Fruit fly (Drosophila melanogaster) whole organism, prepupa: Measurements from ENCODE around the gene Or74a.

Source experiments
- Blimp-1 ChIP-seq: fragments of 200-800 bp; sonication (Bioruptor generic); optimal IDR thresholded peaks from 3 replicates; lab custom pipeline; 2017; ENCODE audit warnings: missing biosample characterization, missing genetic modification characterization, mild to moderate bottlenecking, moderate library complexity, missing genetic modification reagents
- CG10631 ChIP-seq: fragments of 200-800 bp; sonication (Bioruptor generic); optimal IDR thresholded peaks from 2 replicates; lab custom pipeline; 2016; ENCODE audit warnings: missing biosample characterization, missing genetic modification characterization
- CG11294 ChIP-seq: fragments of 200-800 bp; sonication (Bioruptor generic); IDR thresholded peaks from 2 replicates; pipeline ENCODE4 v1.3.6; 2022; ENCODE audit warnings: missing biosample characterization, missing genetic modification characterization
- CG11762 ChIP-seq: fragments of 200-800 bp; sonication (Bioruptor generic); optimal IDR thresholded peaks from 3 replicates; lab custom pipeline; 2016; ENCODE audit warnings: missing biosample characterization, missing genetic modification characterization; ENCODE audit not compliant: insufficient read depth
- CG11902 ChIP-seq: fragments of 200-800 bp; sonication (Bioruptor generic); optimal IDR thresholded peaks from 3 replicates; lab custom pipeline; 2016; ENCODE audit warnings: missing biosample characterization, missing genetic modification characterization
- CG15336 ChIP-seq: fragments of 200-800 bp; sonication (Bioruptor generic); IDR thresholded peaks from 2 replicates; pipeline ENCODE4 v1.3.6; 2022; ENCODE audit warnings: missing biosample characterization, missing genetic modification characterization
- CG3919 ChIP-seq: fragments of 200-800 bp; sonication (Bioruptor generic); optimal IDR thresholded peaks from 3 replicates; lab custom pipeline; 2016; ENCODE audit warnings: missing biosample characterization, missing genetic modification characterization
- CG4318 ChIP-seq: fragments of 200-800 bp; sonication (Bioruptor generic); optimal IDR thresholded peaks from 3 replicates; lab custom pipeline; 2017; ENCODE audit warnings: missing biosample characterization, mild to moderate bottlenecking, missing genetic modification characterization
- CG6854 ChIP-seq: fragments of 200-800 bp; sonication (Bioruptor generic); optimal IDR thresholded peaks from 2 replicates; lab custom pipeline; 2017; ENCODE audit warnings: missing biosample characterization, mild to moderate bottlenecking, missing genetic modification characterization
- CG8119 ChIP-seq: fragments of 200-800 bp; sonication (Bioruptor generic); IDR thresholded peaks from 3 replicates; pipeline ENCODE4 v1.3.6; 2022; ENCODE audit warnings: missing biosample characterization, missing genetic modification characterization
- CG8319 ChIP-seq: fragments of 200-800 bp; sonication (Bioruptor generic); optimal IDR thresholded peaks from 3 replicates; lab custom pipeline; 2016; ENCODE audit warnings: missing biosample characterization, missing genetic modification characterization
- Eip75B ChIP-seq: fragments of 200-800 bp; sonication (Bioruptor generic); optimal IDR thresholded peaks from 3 replicates; lab custom pipeline; 2016; ENCODE audit warnings: missing biosample characterization, missing genetic modification characterization
- Eip78C ChIP-seq: fragments of 200-800 bp; sonication (Bioruptor generic); peaks from one replicate; lab custom pipeline; 2016; ENCODE audit warnings: missing biosample characterization, missing genetic modification characterization
- Eip93F ChIP-seq: fragments of 200-800 bp; sonication (Bioruptor generic); optimal IDR thresholded peaks from 2 replicates; lab custom pipeline; 2016; ENCODE audit warnings: missing biosample characterization, mild to moderate bottlenecking, missing genetic modification characterization
- Ets96B ChIP-seq: fragments of 200-800 bp; optimal IDR thresholded peaks from 2 replicates; lab custom pipeline; 2019; ENCODE audit warnings: missing biosample characterization, mild to moderate bottlenecking, missing genetic modification characterization, moderate library complexity
- Gug ChIP-seq: fragments of 200-800 bp; sonication (Bioruptor generic); IDR thresholded peaks from 2 replicates; pipeline ENCODE4 v1.3.6; 2022; ENCODE audit warnings: missing biosample characterization, missing genetic modification characterization
- Hr4 ChIP-seq: fragments of 200-800 bp; sonication (Bioruptor generic); optimal IDR thresholded peaks from 3 replicates; lab custom pipeline; 2016; ENCODE audit warnings: missing biosample characterization, missing genetic modification characterization
- Lpt ChIP-seq: fragments of 200-800 bp; sonication (Bioruptor generic); optimal IDR thresholded peaks from 3 replicates; lab custom pipeline; 2016; ENCODE audit warnings: missing biosample characterization, missing genetic modification characterization
- Met ChIP-seq: fragments of 200-800 bp; sonication (Bioruptor generic); optimal IDR thresholded peaks from 3 replicates; lab custom pipeline; 2016; ENCODE audit warnings: missing biosample characterization, missing genetic modification characterization
- OdsH ChIP-seq: fragments of 200-800 bp; sonication (Bioruptor generic); optimal IDR thresholded peaks from 3 replicates; lab custom pipeline; 2016; ENCODE audit warnings: missing biosample characterization, missing genetic modification characterization
- Smox ChIP-seq: fragments of 200-800 bp; sonication (Bioruptor generic); optimal IDR thresholded peaks from 3 replicates; lab custom pipeline; 2016; ENCODE audit warnings: missing biosample characterization, missing genetic modification characterization
- Sox102F ChIP-seq: fragments of 200-800 bp; sonication (Bioruptor generic); optimal IDR thresholded peaks from 2 replicates; lab custom pipeline; 2016; ENCODE audit warnings: missing biosample characterization, mild to moderate bottlenecking, missing genetic modification characterization
- acj6 ChIP-seq: fragments of 200-800 bp; sonication (Bioruptor generic); optimal IDR thresholded peaks from 3 replicates; lab custom pipeline; 2016; ENCODE audit warnings: missing biosample characterization, missing genetic modification characterization
- cyc ChIP-seq: fragments of 200-800 bp; sonication (Bioruptor generic); optimal IDR thresholded peaks from 3 replicates; lab custom pipeline; 2016; ENCODE audit warnings: missing biosample characterization, missing genetic modification characterization
- dac ChIP-seq: fragments of 200-800 bp; sonication (Bioruptor generic); optimal IDR thresholded peaks from 2 replicates; lab custom pipeline; 2017; ENCODE audit warnings: missing biosample characterization, mild to moderate bottlenecking, missing genetic modification characterization
- eg ChIP-seq: fragments of 200-800 bp; sonication (Bioruptor generic); IDR thresholded peaks from 3 replicates; pipeline ENCODE4 v1.3.6; 2022; ENCODE audit warnings: missing biosample characterization, missing genetic modification characterization
- fd85E ChIP-seq: fragments of 200-800 bp; sonication (Bioruptor generic); optimal IDR thresholded peaks from 3 replicates; lab custom pipeline; 2016; ENCODE audit warnings: missing biosample characterization, missing genetic modification characterization
- pdm3 ChIP-seq: fragments of 200-800 bp; sonication (Bioruptor generic); optimal IDR thresholded peaks from 3 replicates; lab custom pipeline; 2016; ENCODE audit warnings: missing biosample characterization, missing genetic modification characterization
- salr ChIP-seq, 2 experiments: fragments of 200-800 bp; sonication (Bioruptor generic); optimal IDR thresholded peaks; 3 replicates each; lab custom pipeline; 2016 to 2018; ENCODE audit warnings: missing biosample characterization in 2 of 2, missing genetic modification characterization in 2 of 2, mild to moderate bottlenecking in 1 of 2
- svp ChIP-seq: fragments of 200-800 bp; sonication (Bioruptor generic); peaks from one replicate; lab custom pipeline; 2016; ENCODE audit warnings: missing biosample characterization, missing genetic modification characterization
- topi ChIP-seq: fragments of 200-800 bp; sonication (Bioruptor generic); optimal IDR thresholded peaks from 3 replicates; lab custom pipeline; 2016; ENCODE audit warnings: missing biosample characterization, missing genetic modification characterization

The Or74a gene

DNA sequence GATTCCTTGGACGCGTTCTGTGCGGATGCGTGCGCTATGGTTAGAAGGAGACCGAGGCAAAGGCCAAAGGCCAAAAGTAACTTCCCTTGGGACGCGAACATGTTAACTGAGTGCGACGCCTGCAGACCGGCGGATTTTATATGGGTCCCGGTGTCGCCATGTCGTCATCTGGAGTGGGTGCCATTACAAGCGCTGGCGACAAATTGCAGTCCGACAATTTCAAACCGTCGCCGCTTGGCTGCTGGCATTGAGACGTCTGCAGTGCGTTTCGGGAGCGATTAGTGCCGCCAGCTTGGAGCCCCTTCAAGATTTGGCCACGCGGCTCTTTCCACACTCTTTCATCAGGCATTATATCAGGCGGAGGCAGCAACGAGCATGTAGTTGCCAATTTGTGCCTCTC is 12.2 kb upstream of the Or74a start, which contains the start of gene CG13727:
Gene CG13727 (minus strand): TSS at position 101 of the 400 bp plus-strand sequence.
- TF ChIP-seq CG11294 (GFP tag; lab: Robert Waterston, UW) (no peak), CG15336 (GFP tag; lab: Robert Waterston, UW) (no peak), CG8119 (GFP tag; lab: Robert Waterston, UW) (no peak), cyc (GFP tag; lab: Kevin White, UChicago) (no peak)

DNA sequence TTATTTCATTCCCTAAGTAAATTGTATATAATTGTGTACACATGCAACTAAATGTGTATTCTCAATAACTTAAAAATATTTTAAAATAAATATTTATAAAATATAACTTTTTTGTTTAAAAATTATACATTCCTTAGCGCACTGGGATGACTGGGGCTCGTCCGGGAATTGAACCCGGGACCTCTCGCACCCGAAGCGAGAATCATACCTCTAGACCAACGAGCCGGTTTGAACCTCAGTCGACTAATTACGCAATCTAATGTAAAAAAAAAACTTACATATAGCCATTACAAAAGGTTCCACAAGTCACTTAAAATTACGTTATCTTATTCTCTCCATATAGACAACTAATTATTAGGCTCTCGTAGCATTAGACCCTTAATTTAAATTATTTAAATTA is 10.8 kb upstream of the Or74a start:
- TF ChIP-seq Eip75B (GFP tag; lab: Kevin White, UChicago) (no peak), svp (GFP tag; lab: Kevin White, UChicago) (peak; percentile 27)
- TF ChIP-seq, all 60 proteins: peak for 1

DNA sequence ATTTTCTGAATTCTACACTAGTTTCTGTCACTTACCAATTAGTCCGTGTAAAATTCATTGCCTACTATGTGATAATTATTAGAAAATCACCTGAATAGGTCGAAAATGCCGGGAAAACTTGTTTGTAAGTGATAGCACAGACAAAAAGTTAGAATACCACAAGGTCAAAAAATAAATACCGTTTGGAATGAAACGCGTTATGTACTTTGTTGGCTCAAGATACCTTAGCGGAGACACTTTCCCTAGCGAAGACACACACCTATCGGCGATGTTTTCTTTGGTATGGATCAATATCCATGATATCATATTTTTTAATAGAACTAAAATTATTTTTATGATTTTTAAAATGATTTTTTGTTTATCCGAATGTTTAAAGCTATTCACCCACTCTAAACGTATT is 10.2 kb upstream of the Or74a start, which contains the start of gene CG6479:
Gene CG6479 (minus strand): TSS at position 141 of the 400 bp plus-strand sequence.
- TF ChIP-seq svp (GFP tag; lab: Kevin White, UChicago) (peak; percentile 80), Eip93F (no peak), CG3919 (no peak), Gug (GFP tag; lab: Robert Waterston, UW) (no peak), dac (no peak), CG6854 (no peak), Eip78C (GFP tag; lab: Kevin White, UChicago) (no peak)

dm6 chr3L:17325418-17325817 is 3.6 kb downstream of the Or74a start, which contains the start of gene CG13725:
Gene CG13725 (minus strand): TSS chr3L:17325518.
- no peak for TF ChIP-seq OdsH
- TF ChIP-seq salr (GFP tag; optimal IDR thresholded peaks at IDR 0.05; lab: Kevin White, UChicago) = no peak
- no peak for TF ChIP-seq Ets96B (tag; lab: Kevin White, UChicago)
- no peak for TF ChIP-seq pdm3 (GFP tag; lab: Kevin White, UChicago)
- TF ChIP-seq Sox102F = no peak
- no peak for TF ChIP-seq eg (GFP tag; lab: Robert Waterston, UW)
- no peak for TF ChIP-seq Eip78C (GFP tag; lab: Kevin White, UChicago)
- TF ChIP-seq CG4318 = no peak
- TF ChIP-seq Hr4 (GFP tag; lab: Kevin White, UChicago) = no peak
- TF ChIP-seq CG11762 = no peak
- TF ChIP-seq topi (GFP tag; lab: Kevin White, UChicago) = no peak
- no peak for TF ChIP-seq Blimp-1 (GFP tag; lab: Kevin White, UChicago)
- no peak for TF ChIP-seq Met (GFP tag; lab: Kevin White, UChicago)
- TF ChIP-seq CG11902 = no peak

- no peak for TF ChIP-seq Blimp-1 (GFP tag; lab: Kevin White, UChicago)
- peak; percentile 13 for TF ChIP-seq svp (GFP tag; lab: Kevin White, UChicago)
- TF ChIP-seq, all 60 proteins: peak for 1
Measured at dm6 chr3L:17322541-17322940, 6.4 kb downstream of the Or74a start, which contains the start of gene CG13724. Gene CG13724 (plus strand): TSS chr3L:17322841.

DNA sequence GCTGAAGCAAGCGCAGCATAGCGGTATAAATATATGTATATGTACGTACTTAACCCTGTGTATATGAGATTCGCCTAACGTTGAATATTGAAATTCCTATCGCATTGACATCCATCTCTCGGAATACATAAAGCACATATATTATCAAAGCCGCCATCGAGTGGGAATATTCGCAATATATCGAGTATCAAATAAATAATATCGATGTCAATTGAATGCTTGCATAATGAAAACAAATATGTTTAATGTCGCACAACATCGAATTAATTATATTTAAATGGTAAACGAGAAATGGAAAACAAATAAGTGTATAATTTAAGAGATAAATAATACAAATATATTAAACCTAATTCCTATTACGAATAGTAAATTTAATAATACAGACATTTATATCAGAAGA is 8.3 kb downstream of the Or74a start, which contains the start of gene ND-24L:
Gene ND-24L (minus strand): TSS at position 101 of the 400 bp plus-strand sequence.
- TF ChIP-seq topi (GFP tag; lab: Kevin White, UChicago) (no peak), acj6 (no peak), CG10631 (GFP tag; lab: Kevin White, UChicago) (no peak), fd85E (GFP tag; lab: Kevin White, UChicago) (no peak), CG8319 (no peak), CG15336 (GFP tag; lab: Robert Waterston, UW) (no peak), Lpt (no peak), eg (GFP tag; lab: Robert Waterston, UW) (no peak), Blimp-1 (GFP tag; lab: Kevin White, UChicago) (no peak), Eip75B (GFP tag; lab: Kevin White, UChicago) (no peak), Gug (GFP tag; lab: Robert Waterston, UW) (no peak), Smox (GFP tag; lab: Kevin White, UChicago) (no peak)
